Worm (Caenorhabditis elegans): Measurements from ENCODE around the gene F38H4.5.

Gene F38H4.5

DNA sequence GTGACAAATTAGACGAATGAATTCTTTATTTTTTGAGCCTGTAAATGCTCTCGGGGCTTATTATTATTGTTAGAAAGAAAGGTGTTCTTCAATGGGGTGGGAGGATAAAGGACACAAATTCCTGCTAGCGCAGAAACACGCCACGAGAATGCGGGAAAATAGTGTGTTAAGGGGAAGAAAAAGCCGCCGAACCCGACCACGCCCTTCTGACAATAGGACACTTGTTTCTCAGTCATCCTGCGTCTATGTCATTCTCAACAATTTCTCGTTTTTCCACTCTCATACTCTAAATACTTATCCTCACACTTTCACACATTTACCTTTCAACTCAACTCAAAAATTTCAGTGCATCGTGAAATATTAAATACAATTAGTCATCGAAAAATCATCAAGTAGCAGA, 38.1 kb upstream of the F38H4.5 start, which contains the start of gene M117.1:
Gene M117.1, plus strand, starts transcription at position 347 of the 400 bp plus-strand sequence.
- TF ChIP-seq ama-1 (optimal IDR thresholded peaks at IDR 0.05) (no peak), rnt-1 (tag; optimal IDR thresholded peaks at IDR 0.05) (peak; percentile 4), sptf-1 (tag; optimal IDR thresholded peaks at IDR 0.05) (no peak), lin-39 (tag; optimal IDR thresholded peaks at IDR 0.05) (no peak), dsc-1 (tag; optimal IDR thresholded peaks at IDR 0.05) (no peak), blmp-1 (tag; optimal IDR thresholded peaks at IDR 0.05) (peak; percentile 13), irx-1 (tag; optimal IDR thresholded peaks at IDR 0.05) (no peak), tbx-2 (tag; optimal IDR thresholded peaks at IDR 0.05) (peak; percentile 13), lin-14 (GFP tag; optimal IDR thresholded peaks at IDR 0.05) (peak; percentile 53)

- TF ChIP-seq nhr-90 (tag; optimal IDR thresholded peaks at IDR 0.05; ENCODE audit: poor library complexity) (peak; percentile 27), lsy-2 (tag; optimal IDR thresholded peaks at IDR 0.05) (peak in 1 of 2 experiments; percentile 22), ceh-8 (GFP tag; optimal IDR thresholded peaks at IDR 0.05) (no peak), nhr-84 (tag; optimal IDR thresholded peaks at IDR 0.05) (no peak), nhr-237 (tag; optimal IDR thresholded peaks at IDR 0.05) (no peak), nhr-28 (tag; optimal IDR thresholded peaks at IDR 0.05) (no peak), aha-1 (tag; optimal IDR thresholded peaks at IDR 0.05) (no peak), egl-13 (tag; optimal IDR thresholded peaks at IDR 0.05) (no peak), egl-27 (tag; optimal IDR thresholded peaks at IDR 0.05) (no peak), ama-1 (optimal IDR thresholded peaks at IDR 0.05) (peak; percentile 81), grh-1 (GFP tag; IDR thresholded peaks at IDR 0.05) (no peak), fos-1 (tag; optimal IDR thresholded peaks at IDR 0.05) (no peak), nhr-71 (tag; optimal IDR thresholded peaks at IDR 0.05) (peak; percentile 22), lin-14 (GFP tag; optimal IDR thresholded peaks at IDR 0.05) (no peak), pax-3 (tag; optimal IDR thresholded peaks at IDR 0.05) (peak; percentile 22), sptf-1 (tag; optimal IDR thresholded peaks at IDR 0.05) (no peak), fkh-8 (tag; optimal IDR thresholded peaks at IDR 0.05) (no peak), zag-1 (tag; optimal IDR thresholded peaks at IDR 0.05) (no peak), nhr-11 (tag; optimal IDR thresholded peaks at IDR 0.05) (no peak), sox-4 (tag; optimal IDR thresholded peaks at IDR 0.05) (peak; percentile 13), snpc-4 (tag; optimal IDR thresholded peaks at IDR 0.05) (no peak), nhr-85 (tag) (peak; percentile 50), isw-1 (GFP tag; IDR thresholded peaks at IDR 0.05) (no peak), mef-2 (tag; optimal IDR thresholded peaks at IDR 0.05) (no peak), efl-1 (optimal IDR thresholded peaks at IDR 0.05) (no peak), efl-1 (GFP tag; optimal IDR thresholded peaks at IDR 0.05 in 1 of 2) (peak in 1 of 2 experiments; percentile 67), hpl-2 (GFP tag; optimal IDR thresholded peaks at IDR 0.05) (no peak)
These were observed 31.7 kb upstream of the F38H4.5 start for ce11 chrIV:11820067-11820913.

DNA sequence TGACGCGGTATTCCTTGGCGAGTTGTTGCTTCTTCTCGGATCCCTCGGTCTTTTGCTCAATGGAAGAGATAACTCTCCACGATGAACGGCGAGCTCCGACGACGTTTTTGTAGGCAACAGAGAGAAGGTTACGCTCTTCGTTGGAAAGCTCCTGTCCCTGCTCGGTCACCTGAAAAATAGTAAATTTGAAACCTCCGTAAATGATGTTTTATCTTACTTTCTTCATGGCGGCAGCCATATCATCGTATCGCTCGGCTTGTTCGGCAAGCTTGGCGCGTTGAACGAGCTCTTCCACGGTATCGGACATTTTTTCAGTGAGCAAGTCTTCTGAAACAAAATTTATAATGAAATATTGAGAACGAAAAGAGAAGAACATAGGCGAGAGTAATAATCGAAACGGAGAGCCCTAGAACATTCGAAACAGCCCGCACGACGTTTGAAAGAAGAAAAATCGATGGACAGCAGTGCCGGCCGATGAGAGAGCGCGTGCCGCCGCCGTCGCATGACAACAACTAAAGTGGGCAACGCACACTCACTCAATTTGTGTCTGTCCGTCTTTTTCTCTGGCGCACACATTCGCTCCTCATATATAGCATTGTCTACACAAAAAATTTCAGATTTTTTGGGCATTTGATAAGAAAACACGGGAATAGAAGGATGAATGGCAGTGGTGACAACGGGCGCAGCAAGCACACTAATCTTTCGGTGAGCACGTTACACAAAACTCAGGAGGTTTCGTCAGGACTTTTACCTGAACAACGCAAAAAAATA, 30.2 kb upstream of the F38H4.5 start, which contains the start of the genes par-5 and M117.3:
Gene par-5, minus strand, starts transcription at position 334 of the 771 bp plus-strand sequence.
Gene M117.3, plus strand, starts transcription at position 616 of the 771 bp plus-strand sequence.
- TF ChIP-seq jun-1 (tag; optimal IDR thresholded peaks at IDR 0.05) (peak; percentile 44), unc-130 (tag; optimal IDR thresholded peaks at IDR 0.05) (peak; percentile 28), efl-1 (optimal IDR thresholded peaks at IDR 0.05) (peak; percentile 53 to 62), efl-1 (GFP tag; optimal IDR thresholded peaks at IDR 0.05 in 1 of 2) (peak; percentile 57 to 90), grh-1 (GFP tag; IDR thresholded peaks at IDR 0.05) (no peak), ceh-90 (tag; optimal IDR thresholded peaks at IDR 0.05) (no peak), mdl-1 (tag; optimal IDR thresholded peaks at IDR 0.05) (peak in 1 of 2 experiments; percentile 88), sox-4 (tag; optimal IDR thresholded peaks at IDR 0.05) (no peak), lir-3 (tag; optimal IDR thresholded peaks at IDR 0.05; ENCODE audit: poor library complexity) (peak; percentile 51), C04F5.9 (tag; optimal IDR thresholded peaks at IDR 0.05) (no peak), ces-1 (GFP tag; optimal IDR thresholded peaks at IDR 0.05) (no peak), dsc-1 (tag; optimal IDR thresholded peaks at IDR 0.05) (peak; percentile 57), lin-39 (tag; optimal IDR thresholded peaks at IDR 0.05) (no peak), isw-1 (GFP tag; IDR thresholded peaks at IDR 0.05) (peak; percentile 74), nhr-19 (GFP tag; conservative IDR thresholded peaks at IDR 0.05) (peak; percentile 46), ztf-11 (tag; optimal IDR thresholded peaks at IDR 0.05) (peak in 1 of 2 experiments; percentile 34), ztf-4 (tag; optimal IDR thresholded peaks at IDR 0.05) (peak; percentile 62), nhr-237 (tag; optimal IDR thresholded peaks at IDR 0.05) (no peak), alr-1 (tag; optimal IDR thresholded peaks at IDR 0.05; ENCODE audit: borderline replicate concordance) (no peak), swsn-7 (tag; optimal IDR thresholded peaks at IDR 0.05) (peak; percentile 72), lsy-2 (tag; optimal IDR thresholded peaks at IDR 0.05) (peak; percentile 42 to 76), nhr-77 (tag; optimal IDR thresholded peaks at IDR 0.05) (no peak), snu-23 (GFP tag; optimal IDR thresholded peaks at IDR 0.05) (peak; percentile 84)

All from whole organism, L1 larva.